Fruit fly (Drosophila melanogaster): ENCODE data around the gene TTLL1B.

- TF ChIP-seq Ets96B (tag; optimal IDR thresholded peaks at IDR 0.05) (no peak), salr (GFP tag; optimal IDR thresholded peaks at IDR 0.05) (no peak), CG11294 (GFP tag; IDR thresholded peaks at IDR 0.05) (no peak), CG11762 (GFP tag; optimal IDR thresholded peaks at IDR 0.05; ENCODE audit: insufficient read depth) (no peak), CG6276 (GFP tag; optimal IDR thresholded peaks at IDR 0.05) (no peak), CG3919 (GFP tag; optimal IDR thresholded peaks at IDR 0.05) (no peak), esn (GFP tag; optimal IDR thresholded peaks at IDR 0.05) (no peak)
Observed at dm6 chr3L:4684622-4685276, 36.7 kb downstream of the TTLL1B start.

Data from whole organism, prepupa.